Worm (Caenorhabditis elegans) whole organism, L4/young adult: ENCODE measurements around the gene srj-24.

Experiments used
- W03F9.2 ChIP-seq: fragments of 150-350 bp; optimal IDR thresholded peaks from 2 replicates; lab custom pipeline; 2014; ENCODE audit warnings: missing biosample characterization, missing genetic modification characterization
- dao-5 ChIP-seq: sonication (generic microtip); optimal IDR thresholded peaks from 2 replicates; lab custom pipeline; 2016; ENCODE audit warnings: missing genotype, missing genetic modification characterization, moderate library complexity, missing compliant biosample characterization
- him-1 ChIP-seq: sonication (generic microtip); optimal IDR thresholded peaks from 2 replicates; lab custom pipeline; 2016; ENCODE audit warnings: missing genotype, missing genetic modification reagents, missing genetic modification characterization, missing compliant biosample characterization

ce11 chrV:702260-702659, 36.4 kb downstream of the srj-24 start, which contains the start of gene srbc-37:
- TF ChIP-seq dao-5 (tag; lab: Kevin White, UChicago) (no peak), him-1 (tag; lab: Kevin White, UChicago) (no peak), W03F9.2 (tag; lab: Kevin White, UChicago) (no peak)
